Fruit fly (Drosophila melanogaster) whole organism: ENCODE data around the gene CG31636.

Experiments
- CG8478 ChIP-seq: fragments of >200 bp; optimal IDR thresholded peaks from 2 replicates; lab custom pipeline; 2018; ENCODE audit warnings: inconsistent platforms
- Dll ChIP-seq: fragments of >200 bp; optimal IDR thresholded peaks from 2 replicates; lab custom pipeline; 2017
- EcR ChIP-seq, 2 experiments: fragments of >200 bp; optimal IDR thresholded peaks; 2 replicates each; lab custom pipeline; 2017; ENCODE audit warnings: missing biosample characterization in 2 of 2, missing genetic modification characterization in 2 of 2, missing genetic modification reagents in 2 of 2
- psq ChIP-seq: fragments of >200 bp; optimal IDR thresholded peaks from 2 replicates; lab custom pipeline; 2017

DNA sequence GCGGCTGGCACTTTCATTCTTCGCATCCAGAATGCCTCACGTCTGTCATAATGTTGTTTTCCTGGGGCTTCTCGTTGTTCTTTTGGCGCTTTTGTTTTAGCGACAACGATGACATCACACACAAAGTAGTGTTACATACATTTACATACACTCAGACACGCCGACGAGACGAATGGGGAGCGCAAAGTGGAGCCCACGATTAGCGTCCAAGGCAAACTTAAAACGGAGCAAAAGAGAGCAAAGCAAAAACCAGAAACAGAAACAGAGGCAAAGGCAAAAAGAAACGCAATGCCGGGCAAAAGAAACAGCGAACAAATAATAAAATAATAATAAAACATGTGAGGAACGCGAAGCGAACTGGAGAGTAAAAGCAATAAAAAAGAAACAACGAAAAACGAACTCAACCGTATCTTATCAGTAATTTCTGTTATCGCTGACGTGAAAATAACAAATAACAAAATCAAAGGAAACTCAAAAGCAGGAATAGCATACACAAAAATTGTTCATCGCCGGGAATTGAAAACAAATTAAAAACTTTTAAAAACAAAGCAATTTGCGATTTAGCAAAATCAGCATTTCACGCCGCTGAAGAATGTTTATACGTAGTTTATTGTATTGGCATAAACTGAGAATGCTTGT is 13.4 kb downstream of the CG31636 start:
- TF ChIP-seq psq (lab: Kevin White, UChicago) (no peak), Dll (lab: Kevin White, UChicago) (no peak), EcR (GFP tag; optimal IDR thresholded peaks at IDR 0.05; lab: Kevin White, UChicago) (no peak), CG8478 (lab: Kevin White, UChicago) (no peak)
